Worm (Caenorhabditis elegans) whole organism, L1 larva: Measurements from ENCODE around the gene C55A1.11.

ENCODE experiments used
- C16A3.4 ChIP-seq: fragments of 150-350 bp; optimal IDR thresholded peaks from 2 replicates; lab custom pipeline; 2014; ENCODE audit warnings: missing biosample characterization, missing genetic modification characterization
- C34B4.2 ChIP-seq: sonication (generic microtip); optimal IDR thresholded peaks from 2 replicates; lab custom pipeline; 2017; ENCODE audit warnings: mild to moderate bottlenecking, missing genetic modification characterization, missing compliant biosample characterization
- blmp-1 ChIP-seq: fragments of 150-350 bp; optimal IDR thresholded peaks from 2 replicates; lab custom pipeline; 2014; ENCODE audit warnings: missing biosample characterization, missing genetic modification characterization
- ceh-82 ChIP-seq, 3 experiments: fragments of 150-350 bp in 1 of 3; sonication (generic microtip) in 2 of 3; optimal IDR thresholded peaks; 2 replicates each; lab custom pipeline; 2014 to 2017; ENCODE audit warnings: missing biosample characterization in 3 of 3, missing genetic modification characterization in 3 of 3
- ceh-88 ChIP-seq: fragments of 200-800 bp; sonication (Bioruptor generic); IDR thresholded peaks from 2 replicates; pipeline ENCODE4 v1.3.6; 2022; ENCODE audit warnings: missing genetic modification characterization, missing compliant biosample characterization
- ceh-90 ChIP-seq: sonication (generic microtip); optimal IDR thresholded peaks from 2 replicates; lab custom pipeline; 2016; ENCODE audit warnings: missing genetic modification characterization, missing compliant biosample characterization
- ces-1 ChIP-seq: fragments of 150-350 bp; optimal IDR thresholded peaks from 2 replicates; lab custom pipeline; 2014; ENCODE audit warnings: missing biosample characterization, missing genetic modification reagents, missing genetic modification characterization
- dsc-1 ChIP-seq: sonication (generic microtip); optimal IDR thresholded peaks from 2 replicates; lab custom pipeline; 2016; ENCODE audit warnings: mild to moderate bottlenecking, missing genetic modification characterization, missing compliant biosample characterization
- efl-1 ChIP-seq, 4 experiments: fragments of 150-350 bp; optimal IDR thresholded peaks in 3 of 4; peaks in 1 of 4; 1 replicate in 1 of 4; 2 replicates in 3 of 4; lab custom pipeline; 2014; ENCODE audit warnings: missing biosample characterization in 2 of 4, missing genetic modification characterization in 2 of 4, missing genetic modification reagents in 2 of 4
- efl-3 ChIP-seq: fragments of 200-800 bp; sonication (Bioruptor generic); optimal IDR thresholded peaks from 2 replicates; lab custom pipeline; 2018; ENCODE audit warnings: mild to moderate bottlenecking, missing genetic modification characterization, missing compliant biosample characterization
- egl-13 ChIP-seq: sonication (generic microtip); optimal IDR thresholded peaks from 2 replicates; lab custom pipeline; 2016; ENCODE audit warnings: missing genotype, missing genetic modification reagents, missing genetic modification characterization, missing compliant biosample characterization
- egl-27 ChIP-seq, 2 experiments: fragments of 150-350 bp in 1 of 2; sonication (generic microtip); optimal IDR thresholded peaks; 3 replicates each; lab custom pipeline; 2017 to 2018; ENCODE audit warnings: missing biosample characterization in 2 of 2, missing genetic modification characterization in 2 of 2, missing genetic modification reagents in 2 of 2
- elt-2 ChIP-seq: sonication (generic microtip); optimal IDR thresholded peaks from 2 replicates; lab custom pipeline; 2016; ENCODE audit warnings: missing genetic modification characterization, mild to moderate bottlenecking, inconsistent platforms, missing compliant biosample characterization, missing genetic modification reagents
- ets-5 ChIP-seq: fragments of 200-800 bp; sonication (Bioruptor generic); IDR thresholded peaks from 2 replicates; pipeline ENCODE4 v1.3.6; 2022; ENCODE audit warnings: missing genetic modification characterization, missing compliant biosample characterization
- fkh-10 ChIP-seq: sonication (generic microtip); optimal IDR thresholded peaks from 2 replicates; lab custom pipeline; 2017; ENCODE audit warnings: missing biosample characterization, missing genetic modification reagents, missing genetic modification characterization
- irx-1 ChIP-seq: sonication (generic microtip); optimal IDR thresholded peaks from 2 replicates; lab custom pipeline; 2016; ENCODE audit warnings: missing genetic modification characterization, missing compliant biosample characterization
- isw-1 ChIP-seq: fragments of 200-800 bp; sonication (Bioruptor generic); IDR thresholded peaks from 2 replicates; pipeline ENCODE4 v1.3.6; 2022; ENCODE audit warnings: missing genetic modification characterization, missing compliant biosample characterization
- jun-1 ChIP-seq: fragments of 150-350 bp; optimal IDR thresholded peaks from 2 replicates; lab custom pipeline; 2014; ENCODE audit warnings: missing biosample characterization, missing genetic modification reagents, missing genetic modification characterization
- lin-15B ChIP-seq: fragments of 150-350 bp; sonication (generic microtip); optimal IDR thresholded peaks from 3 replicates; lab custom pipeline; 2014; ENCODE audit warnings: missing biosample characterization, missing genetic modification characterization
- lin-35 ChIP-seq, 2 experiments: fragments of 150-350 bp; optimal IDR thresholded peaks; 2 replicates each; lab custom pipeline; 2014; ENCODE audit warnings: missing biosample characterization in 2 of 2, missing genetic modification characterization in 2 of 2, missing genetic modification reagents in 2 of 2
- lir-3 ChIP-seq: sonication (generic microtip); optimal IDR thresholded peaks from 2 replicates; lab custom pipeline; 2016; ENCODE audit warnings: mild to moderate bottlenecking, missing genetic modification characterization, moderate library complexity, missing compliant biosample characterization; ENCODE audit not compliant: poor library complexity
- mab-9 ChIP-seq: fragments of 200-800 bp; sonication (Bioruptor generic); IDR thresholded peaks from 2 replicates; pipeline ENCODE4 v1.3.6; 2022; ENCODE audit warnings: missing genetic modification reagents, missing genetic modification characterization, missing compliant biosample characterization
- mef-2 ChIP-seq: fragments of 150-350 bp; optimal IDR thresholded peaks from 2 replicates; lab custom pipeline; 2014; ENCODE audit warnings: missing biosample characterization, missing genetic modification characterization
- nhr-11 ChIP-seq: fragments of 150-350 bp; optimal IDR thresholded peaks from 2 replicates; lab custom pipeline; 2014; ENCODE audit warnings: missing biosample characterization, missing genetic modification characterization
- nhr-12 ChIP-seq: sonication (generic microtip); optimal IDR thresholded peaks from 2 replicates; lab custom pipeline; 2017; ENCODE audit warnings: missing biosample characterization, missing genetic modification characterization
- nhr-237 ChIP-seq: fragments of 150-350 bp; optimal IDR thresholded peaks from 2 replicates; lab custom pipeline; 2014; ENCODE audit warnings: missing biosample characterization, missing genetic modification characterization
- nhr-28 ChIP-seq: fragments of 150-350 bp; optimal IDR thresholded peaks from 2 replicates; lab custom pipeline; 2014; ENCODE audit warnings: missing biosample characterization, missing genetic modification characterization
- nhr-47 ChIP-seq: sonication (generic microtip); optimal IDR thresholded peaks from 2 replicates; lab custom pipeline; 2016; ENCODE audit warnings: mild to moderate bottlenecking, missing genetic modification characterization, moderate library complexity, missing compliant biosample characterization
- nhr-71 ChIP-seq: sonication (generic microtip); optimal IDR thresholded peaks from 2 replicates; lab custom pipeline; 2016; ENCODE audit warnings: mild to moderate bottlenecking, missing genetic modification characterization, moderate library complexity, missing compliant biosample characterization
- nhr-76 ChIP-seq: sonication (generic microtip); optimal IDR thresholded peaks from 2 replicates; lab custom pipeline; 2017; ENCODE audit warnings: missing biosample characterization, missing genetic modification characterization
- nhr-77 ChIP-seq: fragments of 150-350 bp; optimal IDR thresholded peaks from 2 replicates; lab custom pipeline; 2014; ENCODE audit warnings: missing biosample characterization, missing genetic modification characterization
- nhr-85 ChIP-seq: sonication (generic microtip); peaks from one replicate; lab custom pipeline; 2016; ENCODE audit warnings: missing genetic modification characterization, inconsistent platforms, missing compliant biosample characterization
- nhr-90 ChIP-seq: sonication (generic microtip); optimal IDR thresholded peaks from 2 replicates; lab custom pipeline; 2016; ENCODE audit warnings: mild to moderate bottlenecking, missing genetic modification characterization, missing compliant biosample characterization; ENCODE audit not compliant: poor library complexity
- pqm-1 ChIP-seq: sonication (generic microtip); optimal IDR thresholded peaks from 3 replicates; lab custom pipeline; 2017; ENCODE audit warnings: missing biosample characterization, missing genetic modification characterization
- rnt-1 ChIP-seq: sonication (generic microtip); optimal IDR thresholded peaks from 2 replicates; lab custom pipeline; 2016; ENCODE audit warnings: mild to moderate bottlenecking, missing genetic modification characterization, moderate library complexity, missing compliant biosample characterization
- skn-1 ChIP-seq: fragments of 150-350 bp; optimal IDR thresholded peaks from 2 replicates; lab custom pipeline; 2014; ENCODE audit warnings: missing biosample characterization, missing genetic modification characterization
- sox-4 ChIP-seq: sonication (generic microtip); optimal IDR thresholded peaks from 2 replicates; lab custom pipeline; 2016; ENCODE audit warnings: missing genetic modification characterization, missing compliant biosample characterization
- tbx-2 ChIP-seq: sonication (generic microtip); optimal IDR thresholded peaks from 2 replicates; lab custom pipeline; 2016; ENCODE audit warnings: missing genetic modification characterization, missing compliant biosample characterization
- unc-130 ChIP-seq: fragments of 150-350 bp; optimal IDR thresholded peaks from 2 replicates; lab custom pipeline; 2017; ENCODE audit warnings: missing biosample characterization, missing genetic modification characterization, inconsistent platforms
- unc-30 ChIP-seq: sonication (generic microtip); optimal IDR thresholded peaks from 2 replicates; lab custom pipeline; 2017; ENCODE audit warnings: missing biosample characterization, missing genetic modification characterization
- unc-62 ChIP-seq: fragments of 150-350 bp; optimal IDR thresholded peaks from 2 replicates; lab custom pipeline; 2014; ENCODE audit warnings: missing biosample characterization, missing genetic modification reagents, missing genetic modification characterization
- unc-86 ChIP-seq: sonication (generic microtip); optimal IDR thresholded peaks from 2 replicates; lab custom pipeline; 2016; ENCODE audit warnings: missing genetic modification characterization, missing compliant biosample characterization
- unc-98 ChIP-seq: fragments of 200-800 bp; sonication (Bioruptor generic); IDR thresholded peaks from 2 replicates; pipeline ENCODE4 v1.3.6; 2022; ENCODE audit warnings: missing genetic modification characterization, missing compliant biosample characterization
- vab-15 ChIP-seq: sonication (generic microtip); optimal IDR thresholded peaks from 2 replicates; lab custom pipeline; 2017; ENCODE audit warnings: missing genotype, mild to moderate bottlenecking, missing genetic modification characterization, missing compliant biosample characterization
- xbp-1 ChIP-seq: sonication (generic microtip); optimal IDR thresholded peaks from 2 replicates; lab custom pipeline; 2016; ENCODE audit warnings: missing genetic modification characterization, missing compliant biosample characterization
- ztf-11 ChIP-seq, 2 experiments: sonication (generic microtip); optimal IDR thresholded peaks; 2 replicates each; lab custom pipeline; 2016 to 2017; ENCODE audit warnings: missing genetic modification characterization in 2 of 2, missing biosample characterization in 1 of 2, missing compliant biosample characterization in 1 of 2
- ztf-4 ChIP-seq: fragments of 150-350 bp; optimal IDR thresholded peaks from 2 replicates; lab custom pipeline; 2014; ENCODE audit warnings: missing biosample characterization, missing genetic modification characterization

Gene C55A1.11

ce11 chrV:15610350-15610940, 15.2 kb upstream of the C55A1.11 start, which contains the start of the genes fbxa-153 and str-12 (continued):
- no peak for TF ChIP-seq mef-2 (tag; lab: Kevin White, UChicago)
- no peak for TF ChIP-seq nhr-28 (tag; lab: Kevin White, UChicago)
- TF ChIP-seq xbp-1: no peak
- TF ChIP-seq nhr-90 (tag; lab: Kevin White, UChicago): no peak
- TF ChIP-seq C16A3.4 (tag; lab: Kevin White, UChicago): no peak
- TF ChIP-seq isw-1: peak; percentile 28
- no peak for TF ChIP-seq unc-86
- no peak for TF ChIP-seq mab-9
- peak in 1 of 3 experiments; percentile 28 for TF ChIP-seq ceh-82 (tag; optimal IDR thresholded peaks at IDR 0.05; lab: Kevin White, UChicago)
- no peak for TF ChIP-seq nhr-71 (tag; lab: Kevin White, UChicago)
- no peak for TF ChIP-seq unc-98
- peak in 1 of 2 experiments; percentile 11 for TF ChIP-seq lin-35 (GFP tag; optimal IDR thresholded peaks at IDR 0.05; lab: Kevin White, UChicago)
- TF ChIP-seq efl-1 (optimal IDR thresholded peaks at IDR 0.05; lab: Kevin White, UChicago): peak in 1 of 2 experiments; percentile 1
- TF ChIP-seq efl-1 (GFP tag; optimal IDR thresholded peaks at IDR 0.05 in 1 of 2; lab: Kevin White, UChicago): peak in 1 of 2 experiments; percentile 32
- TF ChIP-seq egl-27 (tag; optimal IDR thresholded peaks at IDR 0.05; lab: Kevin White, UChicago): no peak
- TF ChIP-seq vab-15 (tag; lab: Kevin White, UChicago): no peak
- no peak for TF ChIP-seq dsc-1 (tag; lab: Kevin White, UChicago)
- TF ChIP-seq tbx-2 (tag; lab: Kevin White, UChicago): no peak
- no peak for TF ChIP-seq nhr-47 (tag; lab: Kevin White, UChicago)
- TF ChIP-seq pqm-1 (tag; lab: Kevin White, UChicago): no peak
- no peak for TF ChIP-seq ztf-4
- TF ChIP-seq jun-1 (tag; lab: Kevin White, UChicago): no peak
- TF ChIP-seq ets-5 (GFP tag; lab: Robert Waterston, UW): no peak
- no peak for TF ChIP-seq irx-1 (tag; lab: Kevin White, UChicago)
- TF ChIP-seq sox-4 (tag; lab: Kevin White, UChicago): no peak
- TF ChIP-seq unc-30: no peak
- TF ChIP-seq ceh-90: no peak
- no peak for TF ChIP-seq nhr-76
- TF ChIP-seq nhr-237: no peak
- TF ChIP-seq fkh-10 (GFP tag; lab: Kevin White, UChicago): no peak
- TF ChIP-seq ztf-11 (tag; optimal IDR thresholded peaks at IDR 0.05; lab: Kevin White, UChicago): no peak
- no peak for TF ChIP-seq rnt-1 (tag; lab: Kevin White, UChicago)
- TF ChIP-seq skn-1 (tag; lab: Kevin White, UChicago): no peak
- no peak for TF ChIP-seq nhr-85 (tag; lab: Kevin White, UChicago)

- no peak for TF ChIP-seq nhr-12
- no peak for TF ChIP-seq irx-1 (tag; lab: Kevin White, UChicago)
- no peak for TF ChIP-seq nhr-77 (tag; lab: Kevin White, UChicago)
- TF ChIP-seq efl-3 (GFP tag; lab: Kevin White, UChicago): no peak
These were observed 12.8 kb upstream of the C55A1.11 start, which contains the start of gene str-263 for ce11 chrV:15612886-15613285. Gene str-263, plus strand, starts transcription at chrV:15613186.

DNA sequence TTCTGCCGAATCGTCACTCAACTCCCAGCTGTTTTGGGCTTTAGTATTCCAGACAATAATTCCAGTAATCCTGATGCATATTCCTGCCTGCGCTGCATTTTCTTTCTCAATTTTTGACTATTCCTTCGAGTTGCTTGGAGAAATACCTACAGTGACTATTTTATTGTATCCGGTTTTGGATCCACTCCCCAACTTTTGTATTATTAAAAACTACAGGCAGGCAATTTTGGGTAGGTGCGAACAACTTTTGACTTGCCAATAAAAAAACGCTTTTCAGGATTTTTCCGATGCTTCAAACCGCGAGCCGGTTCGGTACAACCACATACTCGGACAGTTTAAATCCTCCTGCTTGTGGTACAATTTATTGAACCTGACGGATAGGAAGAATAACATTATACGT, 11.1 kb upstream of the C55A1.11 start:
- TF ChIP-seq C34B4.2 (tag; lab: Kevin White, UChicago): no peak
- no peak for TF ChIP-seq elt-2 (tag; lab: Kevin White, UChicago)
- no peak for TF ChIP-seq ztf-4
- TF ChIP-seq nhr-85 (tag; lab: Kevin White, UChicago): no peak
- TF ChIP-seq mab-9: no peak
- TF ChIP-seq egl-13 (tag; lab: Kevin White, UChicago): no peak
- no peak for TF ChIP-seq nhr-12
- no peak for TF ChIP-seq egl-27 (tag; optimal IDR thresholded peaks at IDR 0.05; lab: Kevin White, UChicago)
- no peak for TF ChIP-seq blmp-1 (tag; lab: Kevin White, UChicago)
- TF ChIP-seq ces-1 (GFP tag; lab: Kevin White, UChicago): no peak
- TF ChIP-seq unc-130 (tag; lab: Kevin White, UChicago): no peak
- TF ChIP-seq tbx-2 (tag; lab: Kevin White, UChicago): no peak
- no peak for TF ChIP-seq lin-15B (tag; lab: Kevin White, UChicago)
- no peak for TF ChIP-seq ceh-88 (GFP tag; lab: Robert Waterston, UW)
- TF ChIP-seq nhr-11 (tag; lab: Kevin White, UChicago): no peak
- TF ChIP-seq unc-62: no peak
- TF ChIP-seq lir-3: no peak
